Fruit fly (Drosophila melanogaster) whole organism, embryonic: Measurements from ENCODE around the gene CG13912.

Experiments
- Abd-B ChIP-seq: fragments of 200-800 bp; sonication (Bioruptor generic); optimal IDR thresholded peaks from 2 replicates; lab custom pipeline; 2018; ENCODE audit warnings: missing biosample characterization, mild to moderate bottlenecking, missing genetic modification characterization, moderate library complexity
- Ada2b ChIP-seq: fragments of 200-800 bp; sonication (Bioruptor generic); IDR thresholded peaks from 2 replicates; pipeline ENCODE4 v1.3.6; 2022; ENCODE audit warnings: missing biosample characterization, missing genetic modification characterization
- Adf1 ChIP-seq: fragments of 200-800 bp; sonication (Bioruptor generic); IDR thresholded peaks from 2 replicates; pipeline ENCODE4 v1.3.6; 2022; ENCODE audit warnings: missing biosample characterization, missing genetic modification characterization
- Antp ChIP-seq: fragments of 200-800 bp; sonication (Bioruptor generic); optimal IDR thresholded peaks from 3 replicates; lab custom pipeline; 2016; ENCODE audit warnings: missing biosample characterization, missing genetic modification characterization
- CG10209 ChIP-seq: fragments of 200-800 bp; sonication (Bioruptor generic); optimal IDR thresholded peaks from 3 replicates; lab custom pipeline; 2017; ENCODE audit warnings: missing biosample characterization, mild to moderate bottlenecking, missing genetic modification characterization, missing genetic modification reagents
- CG10274 ChIP-seq: fragments of 200-800 bp; sonication (Bioruptor generic); optimal IDR thresholded peaks from 3 replicates; lab custom pipeline; 2017; ENCODE audit warnings: missing biosample characterization, mild to moderate bottlenecking, missing genetic modification characterization
- CG11085 ChIP-seq: fragments of 200-800 bp; sonication (Bioruptor generic); IDR thresholded peaks from 2 replicates; pipeline ENCODE4 v1.3.6; 2022; ENCODE audit warnings: missing biosample characterization, missing genetic modification characterization
- CG12942 ChIP-seq: fragments of 200-800 bp; sonication (Bioruptor generic); optimal IDR thresholded peaks from 3 replicates; lab custom pipeline; 2016; ENCODE audit warnings: missing biosample characterization, missing genetic modification characterization
- CG13624 ChIP-seq: fragments of 200-800 bp; sonication (Bioruptor generic); optimal IDR thresholded peaks from 2 replicates; lab custom pipeline; 2016; ENCODE audit warnings: missing biosample characterization, missing genetic modification characterization
- CG14014 ChIP-seq: fragments of 200-800 bp; sonication (Bioruptor generic); IDR thresholded peaks from 2 replicates; pipeline ENCODE4 v1.3.6; 2022; ENCODE audit warnings: missing biosample characterization, missing genetic modification characterization
- CG14050 ChIP-seq: fragments of 200-800 bp; sonication (Bioruptor generic); IDR thresholded peaks from 3 replicates; pipeline ENCODE4 v1.3.6; 2022; ENCODE audit warnings: missing biosample characterization, missing genetic modification characterization
- CG15269 ChIP-seq: fragments of 200-800 bp; sonication (Bioruptor generic); optimal IDR thresholded peaks from 2 replicates; lab custom pipeline; 2018; ENCODE audit warnings: missing biosample characterization, mild to moderate bottlenecking, missing genetic modification characterization, moderate library complexity
- CG15479 ChIP-seq: fragments of 200-800 bp; sonication (Bioruptor generic); optimal IDR thresholded peaks from 3 replicates; lab custom pipeline; 2019; ENCODE audit warnings: missing biosample characterization, mild to moderate bottlenecking, missing genetic modification characterization, moderate library complexity
- CG15514 ChIP-seq: fragments of 200-800 bp; sonication (Bioruptor generic); optimal IDR thresholded peaks from 3 replicates; lab custom pipeline; 2017; ENCODE audit warnings: missing biosample characterization, missing genetic modification characterization, mild to moderate bottlenecking, moderate library complexity, missing genetic modification reagents
- CG1602 ChIP-seq: fragments of 200-800 bp; sonication (Bioruptor generic); optimal IDR thresholded peaks from 3 replicates; lab custom pipeline; 2016; ENCODE audit warnings: missing biosample characterization, missing genetic modification characterization
- CG17328 ChIP-seq: fragments of 200-800 bp; sonication (Bioruptor generic); IDR thresholded peaks from 2 replicates; pipeline ENCODE4 v1.3.6; 2022; ENCODE audit warnings: missing biosample characterization, missing genetic modification characterization
- CG30403 ChIP-seq: fragments of 200-800 bp; sonication (Bioruptor generic); optimal IDR thresholded peaks from 3 replicates; lab custom pipeline; 2016; ENCODE audit warnings: missing biosample characterization, missing genetic modification characterization
- CG31365 ChIP-seq: fragments of 200-800 bp; sonication (Bioruptor generic); optimal IDR thresholded peaks from 2 replicates; lab custom pipeline; 2018; ENCODE audit warnings: missing biosample characterization, mild to moderate bottlenecking, missing genetic modification characterization
- CG32532 ChIP-seq: fragments of 200-800 bp; sonication (Bioruptor generic); IDR thresholded peaks from 2 replicates; pipeline ENCODE4 v1.3.6; 2022; ENCODE audit warnings: missing biosample characterization, missing genetic modification characterization
- CG33213 ChIP-seq: fragments of 200-800 bp; sonication (Bioruptor generic); optimal IDR thresholded peaks from 3 replicates; lab custom pipeline; 2016; ENCODE audit warnings: missing biosample characterization, missing genetic modification characterization
- CG43689 ChIP-seq: fragments of 200-800 bp; sonication (Bioruptor generic); IDR thresholded peaks from 2 replicates; pipeline ENCODE4 v1.3.6; 2022; ENCODE audit warnings: missing biosample characterization, missing genetic modification characterization
- CG4707 ChIP-seq: fragments of 200-800 bp; sonication (Bioruptor generic); optimal IDR thresholded peaks from 2 replicates; lab custom pipeline; 2018; ENCODE audit warnings: missing biosample characterization, mild to moderate bottlenecking, missing genetic modification characterization, moderate library complexity
- CG6254 ChIP-seq: fragments of 200-800 bp; sonication (Bioruptor generic); optimal IDR thresholded peaks from 3 replicates; lab custom pipeline; 2017; ENCODE audit warnings: mild to moderate bottlenecking, missing biosample characterization, missing genetic modification reagents, missing genetic modification characterization
- CG9609 ChIP-seq: fragments of 200-800 bp; sonication (Bioruptor generic); optimal IDR thresholded peaks from 3 replicates; lab custom pipeline; 2016; ENCODE audit warnings: missing biosample characterization, missing genetic modification characterization
- CG9817 ChIP-seq: fragments of 200-800 bp; sonication (Bioruptor generic); optimal IDR thresholded peaks from 2 replicates; lab custom pipeline; 2018; ENCODE audit warnings: missing biosample characterization, mild to moderate bottlenecking, missing genetic modification characterization, moderate library complexity
- CkIIα-i1 ChIP-seq: fragments of 200-800 bp; sonication (Bioruptor generic); IDR thresholded peaks from 2 replicates; pipeline ENCODE4 v1.3.6; 2022; ENCODE audit warnings: missing biosample characterization, missing genetic modification characterization
- D19B ChIP-seq: fragments of 200-800 bp; sonication (Bioruptor generic); optimal IDR thresholded peaks from 2 replicates; lab custom pipeline; 2017; ENCODE audit warnings: missing biosample characterization, mild to moderate bottlenecking, missing genetic modification characterization
- Deaf1 ChIP-seq: fragments of 200-800 bp; optimal IDR thresholded peaks from 3 replicates; lab custom pipeline; 2019; ENCODE audit warnings: missing biosample characterization, mild to moderate bottlenecking, missing genetic modification characterization, moderate library complexity
- HLH3B ChIP-seq: fragments of 200-800 bp; sonication (Bioruptor generic); IDR thresholded peaks from 2 replicates; pipeline ENCODE4 v1.3.6; 2022; ENCODE audit warnings: missing biosample characterization, missing genetic modification characterization
- Hey ChIP-seq: fragments of 200-800 bp; sonication (Bioruptor generic); optimal IDR thresholded peaks from 3 replicates; lab custom pipeline; 2018; ENCODE audit warnings: missing biosample characterization, mild to moderate bottlenecking, missing genetic modification characterization
- Hsf ChIP-seq: fragments of 200-800 bp; sonication (Bioruptor generic); optimal IDR thresholded peaks from 3 replicates; lab custom pipeline; 2016; ENCODE audit warnings: missing biosample characterization, missing genetic modification characterization
- Med ChIP-seq: fragments of 200-800 bp; sonication (Bioruptor generic); peaks from one replicate; lab custom pipeline; 2016; ENCODE audit warnings: missing biosample characterization, missing genetic modification characterization, mild to moderate bottlenecking, inconsistent platforms, moderate library complexity
- Myb ChIP-seq: fragments of 200-800 bp; sonication (Bioruptor generic); optimal IDR thresholded peaks from 2 replicates; lab custom pipeline; 2016; ENCODE audit warnings: missing biosample characterization, missing genetic modification characterization
- Poxn ChIP-seq: fragments of 200-800 bp; sonication (Bioruptor generic); IDR thresholded peaks from 2 replicates; pipeline ENCODE4 v1.3.6; 2022; ENCODE audit warnings: missing biosample characterization, missing genetic modification characterization
- Sox102F ChIP-seq: fragments of 200-800 bp; sonication (Bioruptor generic); optimal IDR thresholded peaks from 2 replicates; lab custom pipeline; 2018; ENCODE audit warnings: missing biosample characterization, mild to moderate bottlenecking, missing genetic modification characterization, moderate library complexity
- abd-A ChIP-seq: fragments of 200-800 bp; sonication (Bioruptor generic); optimal IDR thresholded peaks from 3 replicates; lab custom pipeline; 2019; ENCODE audit warnings: missing biosample characterization, mild to moderate bottlenecking, missing genetic modification characterization, moderate library complexity
- bcd ChIP-seq: fragments of 200-800 bp; sonication (Bioruptor generic); optimal IDR thresholded peaks from 2 replicates; lab custom pipeline; 2017; ENCODE audit warnings: missing biosample characterization, mild to moderate bottlenecking, missing genetic modification characterization
- br ChIP-seq: fragments of >200 bp; optimal IDR thresholded peaks from 2 replicates; lab custom pipeline; 2017
- cas ChIP-seq: fragments of 200-800 bp; sonication (Bioruptor generic); IDR thresholded peaks from 2 replicates; pipeline ENCODE4 v1.3.6; 2022; ENCODE audit warnings: missing biosample characterization, missing genetic modification characterization
- cg ChIP-seq: fragments of 200-800 bp; sonication (Bioruptor generic); optimal IDR thresholded peaks from 3 replicates; lab custom pipeline; 2019; ENCODE audit warnings: missing biosample characterization, mild to moderate bottlenecking, missing genetic modification characterization, moderate library complexity
- dan ChIP-seq: fragments of 200-800 bp; sonication (Bioruptor generic); IDR thresholded peaks from 2 replicates; pipeline ENCODE4 v1.3.6; 2022; ENCODE audit warnings: missing biosample characterization, missing genetic modification characterization
- eve ChIP-seq, 2 experiments: fragments of >200 bp; optimal IDR thresholded peaks; 2 replicates each; lab custom pipeline; 2017; ENCODE audit warnings: missing biosample characterization in 2 of 2, missing genetic modification characterization in 2 of 2
- gem ChIP-seq: fragments of 200-800 bp; sonication (Bioruptor generic); optimal IDR thresholded peaks from 2 replicates; lab custom pipeline; 2019; ENCODE audit warnings: missing biosample characterization, mild to moderate bottlenecking, missing genetic modification characterization, moderate library complexity
- gsb ChIP-seq: fragments of 200-800 bp; sonication (Bioruptor generic); IDR thresholded peaks from 2 replicates; pipeline ENCODE4 v1.3.6; 2022; ENCODE audit warnings: missing biosample characterization, missing genetic modification characterization
- hb ChIP-seq: fragments of 200-800 bp; sonication (Bioruptor generic); IDR thresholded peaks from 3 replicates; pipeline ENCODE4 v1.3.6; 2022; ENCODE audit warnings: missing biosample characterization, missing genetic modification characterization; ENCODE audit not compliant: partially characterized antibody
- knrl ChIP-seq: fragments of 200-800 bp; sonication (Bioruptor generic); IDR thresholded peaks from 3 replicates; pipeline ENCODE4 v1.3.6; 2022; ENCODE audit warnings: missing biosample characterization, missing genetic modification characterization; ENCODE audit not compliant: partially characterized antibody
- pb ChIP-seq: fragments of 200-800 bp; sonication (Bioruptor generic); optimal IDR thresholded peaks from 3 replicates; lab custom pipeline; 2016; ENCODE audit warnings: missing biosample characterization, missing genetic modification characterization
- run ChIP-seq: fragments of 200-800 bp; sonication (Bioruptor generic); optimal IDR thresholded peaks from 3 replicates; lab custom pipeline; 2018; ENCODE audit warnings: missing biosample characterization, mild to moderate bottlenecking, missing genetic modification characterization
- sens ChIP-seq: fragments of 200-800 bp; sonication (Bioruptor generic); peaks from one replicate; lab custom pipeline; 2016; ENCODE audit warnings: missing biosample characterization, missing genetic modification characterization
- sisA ChIP-seq: fragments of 200-800 bp; sonication (Bioruptor generic); IDR thresholded peaks from 2 replicates; pipeline ENCODE4 v1.3.6; 2022; ENCODE audit warnings: missing biosample characterization, missing genetic modification characterization
- so ChIP-seq: fragments of 200-800 bp; sonication (Bioruptor generic); IDR thresholded peaks from 3 replicates; pipeline ENCODE4 v1.3.6; 2022; ENCODE audit warnings: missing biosample characterization, missing genetic modification characterization
- tgo ChIP-seq: fragments of 200-800 bp; sonication (Bioruptor generic); IDR thresholded peaks from 3 replicates; pipeline ENCODE4 v1.3.6; 2022; ENCODE audit warnings: missing biosample characterization, missing genetic modification characterization
- vvl ChIP-seq: fragments of 200-800 bp; sonication (Bioruptor generic); IDR thresholded peaks from 2 replicates; pipeline ENCODE4 v1.3.6; 2022; ENCODE audit warnings: missing biosample characterization, missing genetic modification characterization

Gene CG13912

dm6 chr3L:1177085-1177484 is 12.3 kb upstream of the CG13912 start, which contains the start of gene bab2 (continued):
- TF ChIP-seq CG10209 (GFP tag; lab: Kevin White, UChicago) (no peak), br (lab: Kevin White, UChicago) (no peak), CG30403 (no peak), bcd (no peak), HLH3B (GFP tag; lab: Robert Waterston, UW) (no peak), Antp (no peak), CG31365 (tag; lab: Kevin White, UChicago) (no peak), abd-A (tag; lab: Kevin White, UChicago) (peak; percentile 15), Deaf1 (peak; percentile 93), CG33213 (GFP tag; lab: Kevin White, UChicago) (no peak), gsb (GFP tag; lab: Robert Waterston, UW) (0 out of 2 replicates have a peak, but pooled peaks have one; percentile 9), Poxn (GFP tag; lab: Robert Waterston, UW) (no peak), CG15269 (tag; lab: Kevin White, UChicago) (no peak), CG9609 (no peak), pb (GFP tag; lab: Kevin White, UChicago) (peak; percentile 9), CG9817 (tag; lab: Kevin White, UChicago) (no peak), cas (no peak), CG17328 (peak; percentile 31; the same call in 1 of the 2 replicates), CG10274 (no peak), tgo (GFP tag; lab: Robert Waterston, UW) (no peak), CG11085 (GFP tag; lab: Robert Waterston, UW) (no peak), gem (no peak), CG14050 (GFP tag; lab: Robert Waterston, UW) (no peak), Ada2b (GFP tag; lab: Robert Waterston, UW) (no peak), CG14014 (GFP tag; lab: Robert Waterston, UW) (peak; percentile 27; the same call in 1 of the 2 replicates), Abd-B (GFP tag; lab: Kevin White, UChicago) (no peak), CG15514 (GFP tag; lab: Kevin White, UChicago) (no peak), dan (GFP tag; lab: Robert Waterston, UW) (no peak), CG12942 (GFP tag; lab: Kevin White, UChicago) (no peak), Adf1 (GFP tag; lab: Robert Waterston, UW) (peak; percentile 97), Myb (GFP tag; lab: Kevin White, UChicago) (no peak), Med (GFP tag; lab: Kevin White, UChicago) (peak; percentile 90), so (GFP tag; lab: Robert Waterston, UW) (peak; percentile 58; the same call in 1 of the 3 replicates), cg (GFP tag; lab: Kevin White, UChicago) (peak; percentile 50), Sox102F (GFP tag; lab: Kevin White, UChicago) (no peak), sens (GFP tag; lab: Kevin White, UChicago) (no peak), Hey (tag; lab: Kevin White, UChicago) (no peak), eve (GFP tag; optimal IDR thresholded peaks at IDR 0.05; lab: Kevin White, UChicago) (no peak), hb (GFP tag; lab: Robert Waterston, UW) (no peak), run (tag; lab: Kevin White, UChicago) (no peak), knrl (GFP tag; lab: Robert Waterston, UW) (no peak), CG13624 (peak; percentile 9), CG32532 (peak; percentile 10; the same call in 1 of the 2 replicates), D19B (GFP tag; lab: Kevin White, UChicago) (no peak), CG1602 (GFP tag; lab: Kevin White, UChicago) (no peak), vvl (GFP tag; lab: Robert Waterston, UW) (peak; percentile 67), CkIIα-i1 (GFP tag; lab: Robert Waterston, UW) (no peak), CG6254 (no peak), Hsf (no peak), CG4707 (GFP tag; lab: Kevin White, UChicago) (peak; percentile 31), sisA (GFP tag; lab: Robert Waterston, UW) (no peak), CG43689 (GFP tag; lab: Robert Waterston, UW) (no peak), CG15479 (GFP tag; lab: Kevin White, UChicago) (no peak)
